Worm (Caenorhabditis elegans) whole organism, young adult: ENCODE measurements around the gene ccdc-12.

Experiments used
- B0019.2 ChIP-seq: fragments of 200-800 bp; sonication (Bioruptor generic); conservative IDR thresholded peaks from 2 replicates; pipeline ENCODE4 v1.3.6; 2022; ENCODE audit warnings: missing genetic modification reagents, missing genetic modification characterization, missing compliant biosample characterization
- C17E4.6 ChIP-seq: fragments of 200-800 bp; sonication (Bioruptor generic); IDR thresholded peaks from 2 replicates; pipeline ENCODE4 v1.3.6; 2022; ENCODE audit warnings: missing genetic modification reagents, missing genetic modification characterization, missing compliant biosample characterization
- F57C9.4 ChIP-seq: sonication (generic microtip); optimal IDR thresholded peaks from 2 replicates; lab custom pipeline; 2017; ENCODE audit warnings: mild to moderate bottlenecking, missing genetic modification characterization, missing compliant biosample characterization
- K12H6.12 ChIP-seq: fragments of 200-800 bp; sonication (Bioruptor generic); optimal IDR thresholded peaks from 2 replicates; lab custom pipeline; 2018; ENCODE audit warnings: mild to moderate bottlenecking, missing genetic modification characterization, missing compliant biosample characterization
- T07F8.4 ChIP-seq: sonication (generic microtip); optimal IDR thresholded peaks from 2 replicates; lab custom pipeline; 2016; ENCODE audit warnings: mild to moderate bottlenecking, missing genetic modification characterization, moderate library complexity, missing compliant biosample characterization
- Y53F4B.3 ChIP-seq: fragments of 200-800 bp; sonication (Bioruptor generic); IDR thresholded peaks from 2 replicates; pipeline ENCODE4 v1.3.6; 2022; ENCODE audit warnings: missing genetic modification reagents, missing genetic modification characterization, missing compliant biosample characterization
- Y53G8AR.9 ChIP-seq: fragments of 200-800 bp; sonication (Bioruptor generic); conservative IDR thresholded peaks from 2 replicates; pipeline ENCODE4 v1.3.6; 2022; ENCODE audit warnings: missing genetic modification reagents, missing genetic modification characterization, missing compliant biosample characterization
- Y56A3A.18 ChIP-seq: fragments of 200-800 bp; sonication (Bioruptor generic); IDR thresholded peaks from 2 replicates; pipeline ENCODE4 v1.3.6; 2022; ENCODE audit warnings: missing genetic modification reagents, missing genetic modification characterization, missing compliant biosample characterization
- Y79H2A.3 ChIP-seq: fragments of 200-800 bp; sonication (Bioruptor generic); conservative IDR thresholded peaks from 2 replicates; pipeline ENCODE4 v1.3.6; 2022; ENCODE audit warnings: missing genetic modification reagents, missing genetic modification characterization, missing compliant biosample characterization
- akir-1 ChIP-seq: fragments of 200-800 bp; sonication (Bioruptor generic); optimal IDR thresholded peaks from 2 replicates; lab custom pipeline; 2018; ENCODE audit warnings: mild to moderate bottlenecking, missing genetic modification characterization, moderate library complexity, missing compliant biosample characterization
- ama-1 ChIP-seq, 3 experiments: fragments of 150-350 bp in 1 of 3; sonication (generic microtip) in 2 of 3; optimal IDR thresholded peaks; 2 replicates each; lab custom pipeline; 2014 to 2018; ENCODE audit warnings: missing biosample characterization in 2 of 3, missing genetic modification characterization in 2 of 3, missing genetic modification reagents in 2 of 3
- egl-18 ChIP-seq: fragments of 200-800 bp; sonication (Bioruptor generic); IDR thresholded peaks from 2 replicates; pipeline ENCODE4 v1.3.6; 2022; ENCODE audit warnings: missing genetic modification reagents, missing genetic modification characterization, missing compliant biosample characterization
- egl-44 ChIP-seq: fragments of 200-800 bp; sonication (Bioruptor generic); IDR thresholded peaks from 2 replicates; pipeline ENCODE4 v1.3.6; 2022; ENCODE audit warnings: missing genetic modification reagents, missing genetic modification characterization, missing compliant biosample characterization
- egrh-3 ChIP-seq: fragments of 200-800 bp; sonication (Bioruptor generic); IDR thresholded peaks from 2 replicates; pipeline ENCODE4 v1.3.6; 2022; ENCODE audit warnings: missing genetic modification reagents, missing genetic modification characterization, missing compliant biosample characterization
- ekl-4 ChIP-seq: fragments of 200-800 bp; sonication (Bioruptor generic); IDR thresholded peaks from 2 replicates; pipeline ENCODE4 v1.3.6; 2022; ENCODE audit warnings: missing genetic modification reagents, missing genetic modification characterization, missing compliant biosample characterization
- gei-17 ChIP-seq: fragments of 200-800 bp; sonication (Bioruptor generic); optimal IDR thresholded peaks from 2 replicates; lab custom pipeline; 2018; ENCODE audit warnings: mild to moderate bottlenecking, missing genetic modification characterization, missing compliant biosample characterization
- hmg-1.2 ChIP-seq: fragments of 200-800 bp; sonication (Bioruptor generic); IDR thresholded peaks from 2 replicates; pipeline ENCODE4 v1.3.6; 2022; ENCODE audit warnings: missing genetic modification reagents, missing genetic modification characterization, missing compliant biosample characterization
- hrde-1 ChIP-seq: sonication (generic microtip); optimal IDR thresholded peaks from 2 replicates; lab custom pipeline; 2016; ENCODE audit warnings: missing genetic modification characterization, mild to moderate bottlenecking, missing compliant biosample characterization, moderate library complexity, missing genotype, missing genetic modification reagents, borderline replicate concordance
- hsf-1 ChIP-seq: fragments of 200-800 bp; sonication (Bioruptor generic); IDR thresholded peaks from 2 replicates; pipeline ENCODE4 v1.3.6; 2022; ENCODE audit warnings: missing genetic modification reagents, missing genetic modification characterization, missing compliant biosample characterization
- lag-1 ChIP-seq: fragments of 200-800 bp; sonication (Bioruptor generic); IDR thresholded peaks from 2 replicates; pipeline ENCODE4 v1.3.6; 2022; ENCODE audit warnings: missing genetic modification reagents, missing genetic modification characterization, missing compliant biosample characterization
- let-607 ChIP-seq, 2 experiments: fragments of 200-800 bp in 1 of 2; sonication (Bioruptor generic) in 1 of 2; sonication (generic microtip) in 1 of 2; optimal IDR thresholded peaks; 2 replicates each; lab custom pipeline; 2016 to 2018; ENCODE audit warnings: mild to moderate bottlenecking in 2 of 2, missing compliant biosample characterization in 2 of 2, missing genetic modification characterization in 2 of 2, moderate library complexity in 2 of 2, missing genotype in 1 of 2
- lin-26 ChIP-seq: fragments of 200-800 bp; sonication (Bioruptor generic); IDR thresholded peaks from 2 replicates; pipeline ENCODE4 v1.3.6; 2022; ENCODE audit warnings: missing genetic modification reagents, missing genetic modification characterization, missing compliant biosample characterization
- lin-40 ChIP-seq: sonication (generic microtip); optimal IDR thresholded peaks from 2 replicates; lab custom pipeline; 2016; ENCODE audit warnings: missing genetic modification characterization, mild to moderate bottlenecking, missing compliant biosample characterization, missing genotype, missing genetic modification reagents
- lsl-1 ChIP-seq: fragments of 200-800 bp; sonication (Bioruptor generic); optimal IDR thresholded peaks from 2 replicates; lab custom pipeline; 2018; ENCODE audit warnings: mild to moderate bottlenecking, missing genetic modification characterization, moderate library complexity, missing compliant biosample characterization
- madf-10 ChIP-seq: sonication (generic microtip); optimal IDR thresholded peaks from 2 replicates; lab custom pipeline; 2016; ENCODE audit warnings: mild to moderate bottlenecking, missing genetic modification characterization, missing compliant biosample characterization
- madf-3 ChIP-seq: fragments of 200-800 bp; sonication (Bioruptor generic); IDR thresholded peaks from 2 replicates; pipeline ENCODE4 v1.3.6; 2022; ENCODE audit warnings: missing genetic modification reagents, missing genetic modification characterization, missing compliant biosample characterization
- madf-6 ChIP-seq: fragments of 200-800 bp; sonication (Bioruptor generic); IDR thresholded peaks from 2 replicates; pipeline ENCODE4 v1.3.6; 2022; ENCODE audit warnings: missing genetic modification reagents, missing genetic modification characterization, missing compliant biosample characterization
- mel-28 ChIP-seq: sonication (generic microtip); optimal IDR thresholded peaks from 2 replicates; lab custom pipeline; 2016; ENCODE audit warnings: borderline replicate concordance, mild to moderate bottlenecking, missing genetic modification characterization, missing compliant biosample characterization
- nhr-80 ChIP-seq: sonication (generic microtip); optimal IDR thresholded peaks from 2 replicates; lab custom pipeline; 2016; ENCODE audit warnings: missing genetic modification characterization, missing compliant biosample characterization
- nhr-90 ChIP-seq: sonication (generic microtip); optimal IDR thresholded peaks from 2 replicates; lab custom pipeline; 2016; ENCODE audit warnings: missing genotype, mild to moderate bottlenecking, missing genetic modification characterization, missing compliant biosample characterization
- repo-1 ChIP-seq: sonication (generic microtip); optimal IDR thresholded peaks from 2 replicates; lab custom pipeline; 2017; ENCODE audit warnings: mild to moderate bottlenecking, missing genetic modification characterization, missing compliant biosample characterization
- snpc-1.1 ChIP-seq: sonication (generic microtip); optimal IDR thresholded peaks from 2 replicates; lab custom pipeline; 2017; ENCODE audit warnings: missing genetic modification characterization, mild to moderate bottlenecking, missing compliant biosample characterization, antibody characterized with exemption, moderate library complexity, missing genotype, missing genetic modification reagents; ENCODE audit not compliant: insufficient read depth
- snpc-1.3 ChIP-seq: sonication (generic microtip); optimal IDR thresholded peaks from 2 replicates; lab custom pipeline; 2017; ENCODE audit warnings: missing genetic modification characterization, mild to moderate bottlenecking, missing compliant biosample characterization, antibody characterized with exemption, moderate library complexity, missing genotype, missing genetic modification reagents; ENCODE audit not compliant: insufficient read depth
- snpc-3.4 ChIP-seq: sonication (generic microtip); optimal IDR thresholded peaks from 2 replicates; lab custom pipeline; 2017; ENCODE audit warnings: missing genetic modification characterization, mild to moderate bottlenecking, missing compliant biosample characterization, antibody characterized with exemption, moderate library complexity, missing genotype, missing genetic modification reagents
- snpc-4 ChIP-seq, 5 experiments: fragments of 150-350 bp in 1 of 5; sonication (generic microtip) in 4 of 5; optimal IDR thresholded peaks; 2 replicates each; lab custom pipeline; 2014 to 2018; ENCODE audit warnings: missing genetic modification characterization in 5 of 5, missing biosample characterization in 3 of 5, antibody characterized with exemption in 2 of 5, mild to moderate bottlenecking in 2 of 5, missing compliant biosample characterization in 2 of 5, missing genotype in 2 of 5, moderate library complexity in 2 of 5, missing genetic modification reagents in 1 of 5
- sptf-2 ChIP-seq: fragments of 200-800 bp; sonication (Bioruptor generic); optimal IDR thresholded peaks from 2 replicates; lab custom pipeline; 2018; ENCODE audit warnings: mild to moderate bottlenecking, missing genetic modification characterization, missing compliant biosample characterization
- tlf-1 ChIP-seq: fragments of 200-800 bp; sonication (Bioruptor generic); optimal IDR thresholded peaks from 2 replicates; lab custom pipeline; 2018; ENCODE audit warnings: mild to moderate bottlenecking, missing genetic modification characterization, missing compliant biosample characterization
- zfh-2 ChIP-seq: fragments of 200-800 bp; sonication (Bioruptor generic); conservative IDR thresholded peaks from 2 replicates; pipeline ENCODE4 v1.3.6; 2022; ENCODE audit warnings: missing genetic modification reagents, missing genetic modification characterization, missing compliant biosample characterization
- ztf-28 ChIP-seq: fragments of 200-800 bp; sonication (Bioruptor generic); IDR thresholded peaks from 2 replicates; pipeline ENCODE4 v1.3.6; 2022; ENCODE audit warnings: missing genetic modification reagents, missing genetic modification characterization, missing compliant biosample characterization
- ztf-3 ChIP-seq: fragments of 200-800 bp; sonication (Bioruptor generic); optimal IDR thresholded peaks from 2 replicates; lab custom pipeline; 2018; ENCODE audit warnings: mild to moderate bottlenecking, missing genetic modification characterization, missing compliant biosample characterization

Gene ccdc-12

DNA sequence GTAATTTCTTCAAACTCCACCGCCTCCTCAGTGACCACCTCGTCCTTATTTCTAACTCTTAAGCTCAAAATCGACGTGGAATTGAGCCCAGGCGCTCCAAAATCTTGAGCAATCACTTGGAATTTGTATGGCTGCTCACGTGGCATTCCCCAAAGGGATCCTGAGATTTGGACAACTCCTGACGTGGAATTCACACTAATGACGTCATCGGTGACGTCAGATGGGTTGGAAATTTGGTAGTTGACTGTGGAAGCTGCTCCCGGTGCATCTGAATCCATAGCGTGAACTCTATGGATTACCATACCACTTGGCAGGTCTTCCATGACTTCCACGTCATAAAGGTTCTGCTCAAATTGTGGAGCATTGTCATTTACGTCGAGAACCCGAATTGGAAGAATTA is 39.8 kb downstream of the ccdc-12 start:
- TF ChIP-seq hmg-1.2 (GFP tag; lab: Robert Waterston, UW) (no peak), snpc-1.3 (tag; lab: Kevin White, UChicago) (no peak), ama-1 (optimal IDR thresholded peaks at IDR 0.05; lab: Kevin White, UChicago) (no peak), ama-1 (GFP tag; optimal IDR thresholded peaks at IDR 0.05; lab: Kevin White, UChicago) (no peak), T07F8.4 (no peak), K12H6.12 (tag; lab: Kevin White, UChicago) (no peak), lin-26 (GFP tag; lab: Robert Waterston, UW) (no peak), snpc-3.4 (tag; lab: Kevin White, UChicago) (no peak), tlf-1 (GFP tag; lab: Kevin White, UChicago) (no peak), egl-44 (GFP tag; lab: Robert Waterston, UW) (no peak), nhr-80 (tag; lab: Kevin White, UChicago) (no peak), hsf-1 (GFP tag; lab: Robert Waterston, UW) (no peak), madf-10 (tag; lab: Kevin White, UChicago) (no peak), Y79H2A.3 (GFP tag; lab: Robert Waterston, UW) (no peak)

DNA sequence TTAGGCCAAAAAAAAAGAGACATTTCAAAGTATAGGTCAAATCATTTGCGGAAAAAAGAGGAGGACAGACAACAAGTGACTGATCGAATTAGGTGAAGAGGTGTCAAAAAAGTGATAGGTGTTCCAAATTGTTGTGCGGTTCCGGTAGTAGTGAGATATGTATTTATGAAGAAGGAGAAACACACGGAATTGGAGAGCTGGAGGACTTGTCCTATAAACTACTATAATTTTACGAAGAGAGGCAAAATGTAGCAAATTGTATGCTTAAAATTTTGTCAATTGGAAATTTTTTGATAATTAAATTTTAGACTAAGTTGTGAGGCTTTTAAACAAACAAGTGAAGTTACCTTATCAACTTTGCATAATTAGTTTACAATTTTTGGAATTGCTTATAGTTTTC is 43.3 kb downstream of the ccdc-12 start:
- no peak for TF ChIP-seq snpc-1.1 (tag; lab: Kevin White, UChicago)
- no peak for TF ChIP-seq lin-40
- TF ChIP-seq let-607 (tag; optimal IDR thresholded peaks at IDR 0.05; lab: Kevin White, UChicago): no peak
- no peak for TF ChIP-seq egrh-3 (GFP tag; lab: Robert Waterston, UW)
- no peak for TF ChIP-seq snpc-4 (GFP tag; optimal IDR thresholded peaks at IDR 0.05; lab: Kevin White, UChicago)
- TF ChIP-seq snpc-4 (tag; optimal IDR thresholded peaks at IDR 0.05; lab: Kevin White, UChicago): no peak
- no peak for TF ChIP-seq Y79H2A.3 (GFP tag; lab: Robert Waterston, UW)
- no peak for TF ChIP-seq B0019.2 (GFP tag; lab: Robert Waterston, UW)
- no peak for TF ChIP-seq F57C9.4 (tag; lab: Kevin White, UChicago)
- no peak for TF ChIP-seq madf-3
- TF ChIP-seq snpc-3.4 (tag; lab: Kevin White, UChicago): no peak
- TF ChIP-seq ztf-3 (GFP tag; lab: Kevin White, UChicago): no peak
- TF ChIP-seq mel-28 (tag; lab: Kevin White, UChicago): no peak
- no peak for TF ChIP-seq Y56A3A.18
- TF ChIP-seq ekl-4 (GFP tag; lab: Robert Waterston, UW): no peak
- no peak for TF ChIP-seq hrde-1 (tag; lab: Kevin White, UChicago)
- TF ChIP-seq nhr-80 (tag; lab: Kevin White, UChicago): no peak

DNA sequence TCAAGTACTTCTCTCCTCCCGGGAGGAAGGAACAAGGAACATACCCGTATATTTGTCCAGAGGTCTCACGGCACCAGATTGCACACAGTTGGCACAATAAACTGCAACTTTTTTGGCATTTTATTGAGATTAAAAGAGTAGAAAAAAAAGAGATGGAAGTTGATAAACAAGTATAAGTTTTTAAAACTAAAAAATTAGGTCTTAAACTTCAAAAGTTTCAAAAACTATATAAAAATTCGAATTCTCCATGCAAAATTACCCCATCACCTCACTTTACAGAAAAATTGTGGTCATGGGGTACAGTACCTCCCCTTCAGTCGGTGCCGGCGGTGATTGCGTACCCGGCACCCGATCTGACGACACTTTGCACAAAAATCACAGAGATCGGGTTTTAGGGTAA is 43.7 kb downstream of the ccdc-12 start, which contains the start of gene C45G7.13:
TSS of gene C45G7.13 (minus strand) at position 101 of the 400 bp plus-strand sequence.
- no peak for TF ChIP-seq lag-1 (GFP tag; lab: Robert Waterston, UW)
- no peak for TF ChIP-seq C17E4.6 (GFP tag; lab: Robert Waterston, UW)
- no peak for TF ChIP-seq tlf-1 (GFP tag; lab: Kevin White, UChicago)
- TF ChIP-seq egl-18 (GFP tag; lab: Robert Waterston, UW): no peak
- TF ChIP-seq ztf-28: no peak
- TF ChIP-seq akir-1 (GFP tag; lab: Kevin White, UChicago): no peak
- no peak for TF ChIP-seq zfh-2 (GFP tag; lab: Robert Waterston, UW)
- no peak for TF ChIP-seq nhr-90
- TF ChIP-seq snpc-1.3 (tag; lab: Kevin White, UChicago): no peak
- no peak for TF ChIP-seq repo-1 (tag; lab: Kevin White, UChicago)
- TF ChIP-seq sptf-2: no peak
- TF ChIP-seq Y53F4B.3 (GFP tag; lab: Robert Waterston, UW): no peak
- no peak for TF ChIP-seq Y53G8AR.9 (GFP tag; lab: Robert Waterston, UW)
- TF ChIP-seq gei-17 (GFP tag; lab: Kevin White, UChicago): no peak
- no peak for TF ChIP-seq lsl-1
- TF ChIP-seq madf-6 (GFP tag; lab: Robert Waterston, UW): no peak
- TF ChIP-seq, all 124 proteins: peak for 0
